Worm (Caenorhabditis elegans) whole organism, late embryonic: ENCODE data around the gene trx-3.
A peak's percentile ranks its signal among the peaks of the same experiment; 100 is the strongest.

Source experiments
- C08G9.2 ChIP-seq: sonication (generic microtip); optimal IDR thresholded peaks from 2 replicates; lab custom pipeline; 2016; ENCODE audit warnings: mild to moderate bottlenecking, missing genetic modification characterization, moderate library complexity, missing compliant biosample characterization
- C38D4.7 ChIP-seq: fragments of 200-800 bp; sonication (Bioruptor generic); optimal IDR thresholded peaks from 2 replicates; lab custom pipeline; 2018; ENCODE audit warnings: mild to moderate bottlenecking, missing genetic modification characterization, moderate library complexity, missing compliant biosample characterization
- F13H6.1 ChIP-seq: sonication (generic microtip); optimal IDR thresholded peaks from 2 replicates; lab custom pipeline; 2016; ENCODE audit warnings: missing genetic modification characterization, missing compliant biosample characterization
- K09A11.1 ChIP-seq: sonication (generic microtip); optimal IDR thresholded peaks from 2 replicates; lab custom pipeline; 2017; ENCODE audit warnings: antibody characterized with exemption, mild to moderate bottlenecking, missing genetic modification characterization, missing compliant biosample characterization; ENCODE audit not compliant: insufficient read depth
- ahr-1 ChIP-seq: sonication (generic microtip); optimal IDR thresholded peaks from 2 replicates; lab custom pipeline; 2016; ENCODE audit warnings: missing genetic modification characterization, missing compliant biosample characterization
- ama-1 ChIP-seq: fragments of 150-350 bp; optimal IDR thresholded peaks from 2 replicates; lab custom pipeline; 2014
- ceh-18 ChIP-seq: sonication (generic microtip); optimal IDR thresholded peaks from 2 replicates; lab custom pipeline; 2016; ENCODE audit warnings: missing genetic modification characterization, missing compliant biosample characterization
- ceh-2 ChIP-seq: sonication (generic microtip); optimal IDR thresholded peaks from 2 replicates; lab custom pipeline; 2016; ENCODE audit warnings: missing genotype, missing genetic modification characterization, missing compliant biosample characterization
- ceh-22 ChIP-seq: sonication (generic microtip); optimal IDR thresholded peaks from 2 replicates; lab custom pipeline; 2017; ENCODE audit warnings: missing biosample characterization, missing genetic modification characterization
- ceh-30 ChIP-seq: fragments of 150-350 bp; optimal IDR thresholded peaks from 2 replicates; lab custom pipeline; 2014; ENCODE audit warnings: missing biosample characterization, missing genetic modification characterization
- ceh-31 ChIP-seq: sonication (generic microtip); optimal IDR thresholded peaks from 2 replicates; lab custom pipeline; 2016; ENCODE audit warnings: missing genetic modification characterization, missing compliant biosample characterization
- ceh-34 ChIP-seq: sonication (generic microtip); optimal IDR thresholded peaks from 2 replicates; lab custom pipeline; 2016; ENCODE audit warnings: mild to moderate bottlenecking, missing genetic modification characterization, missing compliant biosample characterization
- ceh-48 ChIP-seq: sonication (generic microtip); optimal IDR thresholded peaks from 2 replicates; lab custom pipeline; 2016; ENCODE audit warnings: missing genetic modification characterization, inconsistent platforms, missing compliant biosample characterization
- ceh-6 ChIP-seq: fragments of 200-800 bp; sonication (Bioruptor generic); optimal IDR thresholded peaks from 2 replicates; lab custom pipeline; 2018; ENCODE audit warnings: mild to moderate bottlenecking, missing genetic modification characterization, missing compliant biosample characterization
- ceh-9 ChIP-seq: sonication (generic microtip); optimal IDR thresholded peaks from 2 replicates; lab custom pipeline; 2016; ENCODE audit warnings: mild to moderate bottlenecking, missing genetic modification characterization, inconsistent platforms, missing compliant biosample characterization
- che-1 ChIP-seq: sonication (generic microtip); optimal IDR thresholded peaks from 2 replicates; lab custom pipeline; 2016; ENCODE audit warnings: mild to moderate bottlenecking, missing genetic modification characterization, missing compliant biosample characterization
- dve-1 ChIP-seq: sonication (generic microtip); optimal IDR thresholded peaks from 2 replicates; lab custom pipeline; 2017; ENCODE audit warnings: antibody characterized with exemption, mild to moderate bottlenecking, missing genetic modification characterization, missing compliant biosample characterization
- elt-2 ChIP-seq: sonication (generic microtip); optimal IDR thresholded peaks from 2 replicates; lab custom pipeline; 2016; ENCODE audit warnings: missing genetic modification reagents, missing genetic modification characterization, missing compliant biosample characterization
- fkh-10 ChIP-seq: fragments of 150-350 bp; optimal IDR thresholded peaks from 2 replicates; lab custom pipeline; 2014; ENCODE audit warnings: missing biosample characterization, missing genetic modification reagents, missing genetic modification characterization
- fkh-6 ChIP-seq: sonication (generic microtip); optimal IDR thresholded peaks from 2 replicates; lab custom pipeline; 2016; ENCODE audit warnings: missing genetic modification characterization, missing compliant biosample characterization
- hlh-13 ChIP-seq: fragments of 200-800 bp; sonication (Bioruptor generic); optimal IDR thresholded peaks from 2 replicates; lab custom pipeline; 2018; ENCODE audit warnings: mild to moderate bottlenecking, missing genetic modification characterization, missing compliant biosample characterization
- hlh-6 ChIP-seq: sonication (generic microtip); optimal IDR thresholded peaks from 2 replicates; lab custom pipeline; 2016; ENCODE audit warnings: missing genotype, missing genetic modification characterization, missing compliant biosample characterization
- hlh-8 ChIP-seq: sonication (generic microtip); optimal IDR thresholded peaks from 2 replicates; lab custom pipeline; 2016; ENCODE audit warnings: missing genotype, missing genetic modification characterization, missing compliant biosample characterization
- lim-6 ChIP-seq: sonication (generic microtip); optimal IDR thresholded peaks from 2 replicates; lab custom pipeline; 2016; ENCODE audit warnings: missing genetic modification characterization, missing compliant biosample characterization
- madf-2 ChIP-seq: sonication (generic microtip); optimal IDR thresholded peaks from 2 replicates; lab custom pipeline; 2017; ENCODE audit warnings: missing genetic modification characterization, missing compliant biosample characterization
- nfya-1 ChIP-seq: sonication (generic microtip); optimal IDR thresholded peaks from 2 replicates; lab custom pipeline; 2017; ENCODE audit warnings: missing genetic modification characterization, mild to moderate bottlenecking, missing compliant biosample characterization, antibody characterized with exemption, moderate library complexity
- nhr-11 ChIP-seq: fragments of 150-350 bp; optimal IDR thresholded peaks from 2 replicates; lab custom pipeline; 2014; ENCODE audit warnings: missing biosample characterization, missing genetic modification characterization
- nhr-232 ChIP-seq: sonication (generic microtip); optimal IDR thresholded peaks from 2 replicates; lab custom pipeline; 2016; ENCODE audit warnings: missing genetic modification characterization, missing compliant biosample characterization
- pax-1 ChIP-seq: fragments of 150-350 bp; optimal IDR thresholded peaks from 2 replicates; lab custom pipeline; 2014; ENCODE audit warnings: missing biosample characterization, missing genetic modification characterization
- rnt-1 ChIP-seq: sonication (generic microtip); optimal IDR thresholded peaks from 2 replicates; lab custom pipeline; 2016; ENCODE audit warnings: missing genetic modification characterization, missing compliant biosample characterization
- sox-4 ChIP-seq: sonication (generic microtip); optimal IDR thresholded peaks from 2 replicates; lab custom pipeline; 2017; ENCODE audit warnings: mild to moderate bottlenecking, missing genetic modification characterization, inconsistent platforms, missing compliant biosample characterization
- syd-9 ChIP-seq: sonication (generic microtip); optimal IDR thresholded peaks from 2 replicates; lab custom pipeline; 2016; ENCODE audit warnings: mild to moderate bottlenecking, missing genetic modification characterization, moderate library complexity, missing compliant biosample characterization
- tbx-2 ChIP-seq: sonication (generic microtip); optimal IDR thresholded peaks from 2 replicates; lab custom pipeline; 2016; ENCODE audit warnings: missing genetic modification characterization, missing compliant biosample characterization
- tbx-7 ChIP-seq: sonication (generic microtip); optimal IDR thresholded peaks from 2 replicates; lab custom pipeline; 2016; ENCODE audit warnings: missing genotype, missing genetic modification characterization, missing compliant biosample characterization
- unc-3 ChIP-seq, 2 experiments: fragments of 200-800 bp in 1 of 2; sonication (Bioruptor generic) in 1 of 2; sonication (generic microtip) in 1 of 2; conservative IDR thresholded peaks in 1 of 2; optimal IDR thresholded peaks in 1 of 2; 2 replicates each; pipeline versions ENCODE4 v1.3.6 to Lab custom; 2016 to 2022; ENCODE audit warnings: missing compliant biosample characterization in 2 of 2, missing genetic modification characterization in 2 of 2, missing genetic modification reagents in 1 of 2
- unc-42 ChIP-seq: sonication (generic microtip); optimal IDR thresholded peaks from 2 replicates; lab custom pipeline; 2016; ENCODE audit warnings: missing genotype, missing genetic modification characterization, missing compliant biosample characterization
- unc-55 ChIP-seq: sonication (generic microtip); optimal IDR thresholded peaks from 2 replicates; lab custom pipeline; 2017; ENCODE audit warnings: missing biosample characterization, missing genetic modification reagents, missing genetic modification characterization
- unc-86 ChIP-seq: sonication (generic microtip); optimal IDR thresholded peaks from 2 replicates; lab custom pipeline; 2016; ENCODE audit warnings: missing genetic modification characterization, missing compliant biosample characterization
- zip-5 ChIP-seq: sonication (generic microtip); optimal IDR thresholded peaks from 2 replicates; lab custom pipeline; 2016; ENCODE audit warnings: missing genetic modification characterization, missing compliant biosample characterization
- ztf-16 ChIP-seq: sonication (generic microtip); optimal IDR thresholded peaks from 2 replicates; lab custom pipeline; 2017; ENCODE audit warnings: missing genetic modification characterization, missing compliant biosample characterization

Gene trx-3

DNA sequence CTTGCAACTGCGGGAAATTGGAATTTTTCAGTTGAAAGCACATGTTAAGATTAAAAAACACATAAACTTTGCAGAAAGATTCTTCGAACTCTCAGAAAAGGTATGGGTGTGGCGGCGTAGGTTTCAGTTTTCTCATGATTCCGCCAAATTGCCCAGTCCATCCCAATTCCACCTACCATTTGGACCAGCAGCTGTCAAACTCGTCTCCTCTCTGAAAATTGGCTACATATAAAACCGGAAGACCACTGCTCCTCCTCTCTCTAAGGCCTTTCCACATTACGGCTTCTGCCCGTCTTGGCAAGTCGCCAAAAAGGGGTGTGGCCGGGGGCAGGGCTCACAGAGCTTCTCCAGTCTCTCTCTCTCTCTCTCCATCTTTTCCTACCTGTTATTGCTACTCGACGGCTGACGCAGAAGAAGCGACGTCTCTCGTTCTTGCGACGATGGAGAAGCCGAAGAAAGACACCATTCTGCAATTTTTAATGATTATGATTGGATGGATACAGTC lies 3.4 kb downstream of the trx-3 start, which contains the start of gene ZK180.7 (continued):
- no peak for TF ChIP-seq hlh-8 (tag; lab: Kevin White, UChicago)

DNA sequence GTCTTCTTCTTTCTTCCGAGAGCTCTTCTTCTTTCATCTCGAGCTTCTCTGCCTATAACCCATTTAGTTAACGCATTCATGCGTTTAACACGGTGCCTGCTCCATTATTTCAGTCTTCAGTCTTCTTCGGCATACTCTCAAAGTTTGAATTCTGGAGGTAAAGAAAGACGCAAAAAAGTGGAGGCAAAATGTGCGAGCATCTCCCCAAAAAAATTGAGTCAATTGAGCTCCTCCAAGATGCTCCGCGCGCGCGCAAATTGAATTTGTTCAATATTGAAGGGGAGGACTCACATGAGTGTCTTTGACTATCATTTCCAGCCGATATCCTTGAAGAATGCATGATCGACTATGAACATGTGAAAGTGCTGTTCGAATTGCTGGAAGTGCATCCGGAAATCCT lies 18.2 kb downstream of the trx-3 start:
- TF ChIP-seq ama-1 (lab: Kevin White, UChicago): no peak
- peak; percentile 96 for TF ChIP-seq unc-42 (tag; lab: Kevin White, UChicago)
- peak; percentile 51 for TF ChIP-seq ceh-31
- no peak for TF ChIP-seq K09A11.1 (tag; lab: Kevin White, UChicago)
- no peak for TF ChIP-seq ceh-9
- no peak for TF ChIP-seq rnt-1 (tag; lab: Kevin White, UChicago)
- no peak for TF ChIP-seq F13H6.1 (tag; lab: Kevin White, UChicago)
- no peak for TF ChIP-seq pax-1 (tag; lab: Kevin White, UChicago)
- TF ChIP-seq ceh-34 (tag; lab: Kevin White, UChicago): no peak
- TF ChIP-seq nfya-1 (tag; lab: Kevin White, UChicago): no peak
- TF ChIP-seq sox-4 (tag; lab: Kevin White, UChicago): no peak
- no peak for TF ChIP-seq ceh-6 (GFP tag; lab: Kevin White, UChicago)

ce11 chrIV:4506637-4507036 lies 19.8 kb downstream of the trx-3 start, which contains the start of gene gbb-2:
Gene gbb-2 (minus strand): TSS chrIV:4506748.
- TF ChIP-seq nhr-232 (tag; lab: Kevin White, UChicago) (no peak), nfya-1 (tag; lab: Kevin White, UChicago) (peak; percentile 4), ceh-18 (tag; lab: Kevin White, UChicago) (peak; percentile 52)
- TF ChIP-seq, all 69 proteins: peak for 2

- TF ChIP-seq ceh-2 (tag; lab: Kevin White, UChicago): no peak
- no peak for TF ChIP-seq C08G9.2 (tag; lab: Kevin White, UChicago)
- TF ChIP-seq ahr-1 (tag; lab: Kevin White, UChicago): no peak
- TF ChIP-seq F13H6.1 (tag; lab: Kevin White, UChicago): no peak
- no peak for TF ChIP-seq dve-1 (tag; lab: Kevin White, UChicago)
- TF ChIP-seq ceh-31: no peak
- TF ChIP-seq ceh-48: no peak
- no peak for TF ChIP-seq unc-55
- TF ChIP-seq che-1 (tag; lab: Kevin White, UChicago): no peak
- TF ChIP-seq zip-5: no peak
- no peak for TF ChIP-seq C38D4.7 (GFP tag; lab: Kevin White, UChicago)
- TF ChIP-seq tbx-7 (tag; lab: Kevin White, UChicago): no peak
- TF ChIP-seq ceh-6 (GFP tag; lab: Kevin White, UChicago): no peak
- TF ChIP-seq fkh-6 (tag; lab: Kevin White, UChicago): no peak
- TF ChIP-seq unc-3 (GFP tag; conservative IDR thresholded peaks at IDR 0.05; lab: Robert Waterston, UW): no peak
- no peak for TF ChIP-seq unc-3 (tag; optimal IDR thresholded peaks at IDR 0.05; lab: Kevin White, UChicago)
- no peak for TF ChIP-seq hlh-6
- no peak for TF ChIP-seq sox-4 (tag; lab: Kevin White, UChicago)
- TF ChIP-seq unc-42 (tag; lab: Kevin White, UChicago): no peak
Observed at ce11 chrIV:4511259-4511890, 24.5 kb downstream of the trx-3 start, which contains the start of the genes rfth-1 and ZK180.8. Gene rfth-1 (minus strand): TSS chrIV:4511309. Gene ZK180.8 (minus strand): TSS chrIV:4511724.

DNA sequence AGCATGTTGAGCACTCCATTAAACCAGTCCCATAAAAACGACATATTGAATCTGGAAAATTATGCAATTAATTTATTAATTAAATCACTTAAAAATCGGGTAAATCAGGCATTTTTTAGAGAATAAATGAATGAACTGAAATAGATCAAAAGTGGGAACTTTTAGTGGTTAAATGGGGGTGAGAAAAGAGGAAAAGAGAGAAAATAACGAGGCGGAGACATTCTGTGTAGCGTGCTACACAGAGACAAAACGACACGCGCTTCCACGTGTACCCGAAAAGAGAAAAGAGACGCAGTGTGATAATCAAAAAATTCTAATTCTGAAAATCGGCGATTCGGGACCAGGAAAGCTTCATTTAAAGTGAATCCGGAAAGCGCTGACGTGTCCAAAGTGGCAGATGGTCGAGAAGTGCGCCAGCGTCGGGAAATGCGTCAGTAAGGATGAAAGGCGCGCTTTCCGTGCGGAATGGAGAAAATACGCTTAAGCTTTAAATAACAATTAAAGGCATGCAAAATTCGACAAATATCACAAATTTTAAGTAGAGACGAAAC lies 26.5 kb downstream of the trx-3 start, which contains the start of gene sar-1:
Gene sar-1, minus strand, starts transcription at position 51 of the 551 bp plus-strand sequence.
- TF ChIP-seq ceh-22 (tag; lab: Kevin White, UChicago) (no peak), nhr-11 (no peak), ztf-16 (tag; lab: Kevin White, UChicago) (peak; percentile 33), tbx-2 (tag; lab: Kevin White, UChicago) (peak; percentile 44), ceh-30 (peak; percentile 62), ceh-31 (peak; percentile 67), hlh-6 (peak; percentile 39), lim-6 (tag; lab: Kevin White, UChicago) (no peak), syd-9 (tag; lab: Kevin White, UChicago) (peak; percentile 0), nfya-1 (tag; lab: Kevin White, UChicago) (peak; percentile 65), rnt-1 (tag; lab: Kevin White, UChicago) (peak; percentile 37), elt-2 (peak; percentile 44), ceh-2 (tag; lab: Kevin White, UChicago) (peak; percentile 5), unc-86 (peak; percentile 33), tbx-7 (tag; lab: Kevin White, UChicago) (no peak), unc-42 (tag; lab: Kevin White, UChicago) (peak; percentile 53), fkh-10 (GFP tag; lab: Kevin White, UChicago) (no peak), madf-2 (tag; lab: Kevin White, UChicago) (peak; percentile 5), ceh-48 (no peak), zip-5 (no peak), sox-4 (tag; lab: Kevin White, UChicago) (peak; percentile 33), hlh-13 (GFP tag; lab: Kevin White, UChicago) (no peak), ceh-18 (tag; lab: Kevin White, UChicago) (peak; percentile 45)
